In genomic region chrIII:7203130-7203775, ce11 we compare ENCODE assay signal across 5 worm cellular contexts.
TF ChIP-seq lines count a peak whose summit lies in the region.

No protein-coding gene starts in this region.

TF ChIP-seq in whole organism, L1 larva, 84 proteins besides CTCF, POLR2A, EP300 and RAD21 (continues in another document):
- TF ChIP-seq egl-13 (tag; optimal IDR thresholded peaks at IDR 0.05; lab: Kevin White, UChicago) (no peak), fkh-4 (tag; optimal IDR thresholded peaks at IDR 0.05; lab: Kevin White, UChicago; ENCODE audit: borderline replicate concordance) (no peak), nhr-76 (tag; optimal IDR thresholded peaks at IDR 0.05; lab: Kevin White, UChicago) (no peak), C34B4.2 (tag; optimal IDR thresholded peaks at IDR 0.05; lab: Kevin White, UChicago) (no peak), pag-3 (tag; optimal IDR thresholded peaks at IDR 0.05; lab: Kevin White, UChicago; ENCODE audit: borderline replicate concordance, insufficient read depth) (no peak), unc-98 (GFP tag; IDR thresholded peaks at IDR 0.05; lab: Robert Waterston, UW) (no peak), ceh-63 (GFP tag; optimal IDR thresholded peaks at IDR 0.05; lab: Kevin White, UChicago) (no peak), ceh-82 (tag; optimal IDR thresholded peaks at IDR 0.05; lab: Kevin White, UChicago) (no peak), nhr-47 (tag; optimal IDR thresholded peaks at IDR 0.05; lab: Kevin White, UChicago) (no peak), C04F5.9 (tag; optimal IDR thresholded peaks at IDR 0.05; lab: Kevin White, UChicago) (no peak), snpc-4 (tag; optimal IDR thresholded peaks at IDR 0.05; lab: Kevin White, UChicago) (no peak), blmp-1 (tag; optimal IDR thresholded peaks at IDR 0.05; lab: Kevin White, UChicago) (peak; percentile 89), lin-35 (GFP tag; optimal IDR thresholded peaks at IDR 0.05; lab: Kevin White, UChicago) (peak in 1 of 2 experiments; percentile 52), mab-9 (GFP tag; IDR thresholded peaks at IDR 0.05; lab: Robert Waterston, UW) (no peak), elt-3 (tag; optimal IDR thresholded peaks at IDR 0.05; lab: Kevin White, UChicago) (peak in 3 of 6 experiments; percentile 44 to 76 (median 61)), sup-37 (GFP tag; optimal IDR thresholded peaks at IDR 0.05; lab: Kevin White, UChicago) (no peak), fkh-8 (tag; optimal IDR thresholded peaks at IDR 0.05; lab: Kevin White, UChicago) (no peak), tbx-2 (tag; optimal IDR thresholded peaks at IDR 0.05; lab: Kevin White, UChicago) (peak; percentile 36)

TF ChIP-seq in whole organism, L2 larva, 48 proteins besides CTCF, POLR2A, EP300 and RAD21:
- TF ChIP-seq sma-9 (GFP tag; optimal IDR thresholded peaks at IDR 0.05; lab: Kevin White, UChicago) (peak; percentile 50), sma-9 (tag; optimal IDR thresholded peaks at IDR 0.05; lab: Kevin White, UChicago) (no peak), elt-1 (tag; optimal IDR thresholded peaks at IDR 0.05; lab: Kevin White, UChicago) (no peak), ZK546.5 (tag; optimal IDR thresholded peaks at IDR 0.05; lab: Kevin White, UChicago) (no peak), nhr-21 (tag; optimal IDR thresholded peaks at IDR 0.05; lab: Kevin White, UChicago) (peak; percentile 65), egl-27 (tag; optimal IDR thresholded peaks at IDR 0.05; lab: Kevin White, UChicago) (peak; percentile 75), fos-1 (tag; optimal IDR thresholded peaks at IDR 0.05; lab: Kevin White, UChicago) (peak; percentile 42), nhr-25 (tag; optimal IDR thresholded peaks at IDR 0.05; lab: Kevin White, UChicago) (peak; percentile 67), crh-2 (tag; optimal IDR thresholded peaks at IDR 0.05; lab: Kevin White, UChicago) (no peak), nhr-12 (tag; optimal IDR thresholded peaks at IDR 0.05; lab: Kevin White, UChicago) (no peak), sma-3 (GFP tag; optimal IDR thresholded peaks at IDR 0.05; lab: Kevin White, UChicago) (peak; percentile 27), lin-11 (tag; optimal IDR thresholded peaks at IDR 0.05; lab: Kevin White, UChicago) (no peak), nhr-129 (tag; optimal IDR thresholded peaks at IDR 0.05; lab: Kevin White, UChicago) (no peak), gmeb-1 (tag; optimal IDR thresholded peaks at IDR 0.05; lab: Kevin White, UChicago) (peak; percentile 45), C34F6.9 (tag; optimal IDR thresholded peaks at IDR 0.05; lab: Kevin White, UChicago) (no peak), elt-3 (tag; optimal IDR thresholded peaks at IDR 0.05; lab: Kevin White, UChicago) (no peak), nhr-237 (tag; optimal IDR thresholded peaks at IDR 0.05; lab: Kevin White, UChicago) (no peak), lsy-2 (tag; optimal IDR thresholded peaks at IDR 0.05; lab: Kevin White, UChicago) (peak in 1 of 2 experiments; percentile 20), blmp-1 (tag; optimal IDR thresholded peaks at IDR 0.05; lab: Kevin White, UChicago; ENCODE audit: insufficient read depth) (peak; percentile 6)

TF ChIP-seq in whole organism, L3 larva, 47 proteins besides CTCF, POLR2A, EP300 and RAD21:
- TF ChIP-seq elt-3 (tag; optimal IDR thresholded peaks at IDR 0.05; lab: Kevin White, UChicago) (peak in 1 of 3 experiments; percentile 44), nhr-67 (tag; optimal IDR thresholded peaks at IDR 0.05; lab: Kevin White, UChicago) (no peak), nhr-237 (tag; optimal IDR thresholded peaks at IDR 0.05; lab: Kevin White, UChicago) (no peak), nhr-11 (tag; optimal IDR thresholded peaks at IDR 0.05; lab: Kevin White, UChicago) (no peak), sea-2 (GFP tag; optimal IDR thresholded peaks at IDR 0.05; lab: Kevin White, UChicago) (no peak), ceh-16 (tag; optimal IDR thresholded peaks at IDR 0.05; lab: Kevin White, UChicago) (no peak), pha-4 (tag; optimal IDR thresholded peaks at IDR 0.05; lab: Kevin White, UChicago) (no peak), lin-15B (tag; optimal IDR thresholded peaks at IDR 0.05; lab: Kevin White, UChicago) (no peak), ceh-28 (tag; optimal IDR thresholded peaks at IDR 0.05; lab: Kevin White, UChicago) (peak; percentile 49), ama-1 (optimal IDR thresholded peaks at IDR 0.05; lab: Kevin White, UChicago) (no peak), egl-27 (tag; optimal IDR thresholded peaks at IDR 0.05; lab: Kevin White, UChicago) (no peak), jun-1 (tag; optimal IDR thresholded peaks at IDR 0.05; lab: Kevin White, UChicago) (no peak), nhr-77 (tag; optimal IDR thresholded peaks at IDR 0.05; lab: Kevin White, UChicago) (no peak), ZK546.5 (tag; optimal IDR thresholded peaks at IDR 0.05; lab: Kevin White, UChicago) (no peak), nhr-25 (tag; optimal IDR thresholded peaks at IDR 0.05; lab: Kevin White, UChicago) (peak; percentile 58), aly-2 (tag; optimal IDR thresholded peaks at IDR 0.05; lab: Kevin White, UChicago) (no peak), nhr-23 (tag; optimal IDR thresholded peaks at IDR 0.05; lab: Kevin White, UChicago) (peak; percentile 68), lin-39 (tag; optimal IDR thresholded peaks at IDR 0.05; lab: Kevin White, UChicago) (no peak), mdl-1 (tag; optimal IDR thresholded peaks at IDR 0.05; lab: Kevin White, UChicago) (no peak), lsy-12 (tag; optimal IDR thresholded peaks at IDR 0.05; lab: Kevin White, UChicago) (peak; percentile 5)
TF ChIP-seq in whole organism, L3 larva: peak in this region for 5.

TF ChIP-seq in whole organism, L4 larva, 104 proteins besides CTCF, POLR2A, EP300 and RAD21:
- TF ChIP-seq hlh-30 (tag; optimal IDR thresholded peaks at IDR 0.05; lab: Kevin White, UChicago; ENCODE audit: insufficient read depth) (peak; percentile 17), cey-2 (tag; optimal IDR thresholded peaks at IDR 0.05; lab: Kevin White, UChicago; ENCODE audit: borderline replicate concordance, insufficient read depth) (peak; percentile 73), ceh-28 (tag; optimal IDR thresholded peaks at IDR 0.05; lab: Kevin White, UChicago) (no peak), aha-1 (tag; lab: Kevin White, UChicago) (peak; percentile 95), mxl-3 (GFP tag; optimal IDR thresholded peaks at IDR 0.05; lab: Kevin White, UChicago) (peak; percentile 37), lsy-2 (tag; optimal IDR thresholded peaks at IDR 0.05; lab: Kevin White, UChicago) (peak in 1 of 2 experiments; percentile 49), hlh-11 (tag; optimal IDR thresholded peaks at IDR 0.05; lab: Kevin White, UChicago) (peak; percentile 35), vab-7 (GFP tag; IDR thresholded peaks at IDR 0.05; lab: Robert Waterston, UW) (no peak), mdl-1 (tag; optimal IDR thresholded peaks at IDR 0.05; lab: Kevin White, UChicago) (peak in 1 of 2 experiments; percentile 50), F26F4.8 (GFP tag; conservative IDR thresholded peaks at IDR 0.05; lab: Robert Waterston, UW) (no peak), tra-1 (GFP tag; IDR thresholded peaks at IDR 0.05; lab: Robert Waterston, UW) (0 out of 2 replicates have a peak, but pooled peaks have one; percentile 37), dpl-1 (GFP tag; optimal IDR thresholded peaks at IDR 0.05; lab: Kevin White, UChicago) (peak; percentile 7), nhr-28 (tag; optimal IDR thresholded peaks at IDR 0.05; lab: Kevin White, UChicago) (peak; percentile 66), unc-62 (GFP tag; optimal IDR thresholded peaks at IDR 0.05 in 1 of 2; lab: Kevin White, UChicago) (no peak), unc-62 (tag; optimal IDR thresholded peaks at IDR 0.05; lab: Kevin White, UChicago) (no peak)

TF ChIP-seq in whole organism, young adult, 124 proteins besides CTCF, POLR2A, EP300 and RAD21:
- TF ChIP-seq lin-40 (tag; optimal IDR thresholded peaks at IDR 0.05; lab: Kevin White, UChicago), result peak; percentile 20
- TF ChIP-seq nfya-1 (tag; optimal IDR thresholded peaks at IDR 0.05; lab: Kevin White, UChicago; ENCODE audit: borderline replicate concordance, insufficient read depth), result no peak
- no peak for TF ChIP-seq sptf-2 (GFP tag; optimal IDR thresholded peaks at IDR 0.05; lab: Kevin White, UChicago)
- no peak for TF ChIP-seq F10E7.11 (tag; optimal IDR thresholded peaks at IDR 0.05; lab: Kevin White, UChicago)
- TF ChIP-seq F23B12.7 (tag; optimal IDR thresholded peaks at IDR 0.05; lab: Kevin White, UChicago; ENCODE audit: insufficient read depth), result no peak
- no peak for TF ChIP-seq zfh-2 (GFP tag; conservative IDR thresholded peaks at IDR 0.05; lab: Robert Waterston, UW)
- TF ChIP-seq ztf-3 (GFP tag; optimal IDR thresholded peaks at IDR 0.05; lab: Kevin White, UChicago), result no peak
- TF ChIP-seq D2030.7 (GFP tag; IDR thresholded peaks at IDR 0.05; lab: Robert Waterston, UW), result no peak
- no peak for TF ChIP-seq B0261.1 (tag; optimal IDR thresholded peaks at IDR 0.05; lab: Kevin White, UChicago)
- no peak for TF ChIP-seq ceh-100 (GFP tag; IDR thresholded peaks at IDR 0.05; lab: Robert Waterston, UW)
- TF ChIP-seq somi-1 (GFP tag; optimal IDR thresholded peaks at IDR 0.05; lab: Kevin White, UChicago), result peak; percentile 26
